Fruit fly (Drosophila melanogaster): ENCODE data around the gene CG5131.
A peak's percentile ranks its signal among the peaks of the same experiment; 100 is the strongest.

The CG5131 gene

DNA sequence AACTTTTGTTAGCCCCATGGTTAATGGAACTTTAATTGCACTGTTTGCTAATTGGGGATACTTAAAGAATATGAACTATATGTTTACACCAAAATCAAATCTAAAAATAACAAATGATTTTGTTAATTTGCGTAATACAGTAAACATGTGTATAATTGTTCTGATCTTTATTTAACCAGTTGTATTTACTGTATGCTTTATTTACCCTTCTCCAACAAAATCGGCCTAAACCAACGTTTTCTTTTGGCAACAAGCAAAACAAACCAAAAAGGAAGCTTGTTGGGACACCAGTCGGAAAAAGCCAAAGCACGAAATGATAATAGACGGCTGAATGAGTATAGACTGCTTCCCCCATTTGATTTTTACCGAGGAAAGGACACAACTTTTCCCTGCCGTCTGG is 13.7 kb upstream of the CG5131 start (continued):
- no peak for TF ChIP-seq Awh (GFP tag; IDR thresholded peaks at IDR 0.05)
- TF ChIP-seq Rx (GFP tag; IDR thresholded peaks at IDR 0.05): no peak
- TF ChIP-seq abd-A (tag; optimal IDR thresholded peaks at IDR 0.05): no peak
- no peak for TF ChIP-seq aop (GFP tag; IDR thresholded peaks at IDR 0.05)
- peak; percentile 28 for TF ChIP-seq MTF-1 (GFP tag; optimal IDR thresholded peaks at IDR 0.05; ENCODE audit: borderline replicate concordance)
- TF ChIP-seq Sox102F (GFP tag; optimal IDR thresholded peaks at IDR 0.05): no peak
- TF ChIP-seq Bteb2 (GFP tag; optimal IDR thresholded peaks at IDR 0.05): peak; percentile 75
- TF ChIP-seq nom (GFP tag; optimal IDR thresholded peaks at IDR 0.05): no peak
- TF ChIP-seq Oaz (GFP tag; IDR thresholded peaks at IDR 0.05): no peak
- TF ChIP-seq amos (GFP tag; IDR thresholded peaks at IDR 0.05; ENCODE audit: partially characterized antibody): no peak
- TF ChIP-seq bbx (GFP tag; IDR thresholded peaks at IDR 0.05; ENCODE audit: partially characterized antibody): no peak
- no peak for TF ChIP-seq chm (GFP tag; IDR thresholded peaks at IDR 0.05)
- TF ChIP-seq h (optimal IDR thresholded peaks at IDR 0.05): no peak
- TF ChIP-seq Adf1 (GFP tag; IDR thresholded peaks at IDR 0.05): peak; percentile 66
- no peak for TF ChIP-seq CG32767 (GFP tag; IDR thresholded peaks at IDR 0.05)
- no peak for TF ChIP-seq Atf-2 (GFP tag; optimal IDR thresholded peaks at IDR 0.05)
- no peak for TF ChIP-seq sna (GFP tag; IDR thresholded peaks at IDR 0.05; ENCODE audit: partially characterized antibody)
- TF ChIP-seq CG6813 (GFP tag; optimal IDR thresholded peaks at IDR 0.05): peak; percentile 85
- peak; percentile 80 for TF ChIP-seq CG6854 (GFP tag; optimal IDR thresholded peaks at IDR 0.05)
- no peak for TF ChIP-seq nerfin-2 (GFP tag; IDR thresholded peaks at IDR 0.05; ENCODE audit: partially characterized antibody)
- no peak for TF ChIP-seq CG8944 (GFP tag; optimal IDR thresholded peaks at IDR 0.05)
- TF ChIP-seq CG16863 (GFP tag; optimal IDR thresholded peaks at IDR 0.05): no peak
- no peak for TF ChIP-seq tx (GFP tag; optimal IDR thresholded peaks at IDR 0.05)
- TF ChIP-seq jigr1 (GFP tag; IDR thresholded peaks at IDR 0.05): no peak
- no peak for TF ChIP-seq crp (GFP tag; optimal IDR thresholded peaks at IDR 0.05)
- peak; percentile 9 for TF ChIP-seq CG12391 (tag; optimal IDR thresholded peaks at IDR 0.05)
- TF ChIP-seq CG31441 (GFP tag; IDR thresholded peaks at IDR 0.05): no peak
- no peak for TF ChIP-seq CG5180 (GFP tag; optimal IDR thresholded peaks at IDR 0.05)
- peak; percentile 71 for TF ChIP-seq CG12299 (tag; optimal IDR thresholded peaks at IDR 0.05)
- TF ChIP-seq ro (GFP tag; IDR thresholded peaks at IDR 0.05): no peak
- no peak for TF ChIP-seq gcm2 (GFP tag; optimal IDR thresholded peaks at IDR 0.05)
- TF ChIP-seq dpn (GFP tag; optimal IDR thresholded peaks at IDR 0.05): peak in 1 of 2 experiments; percentile 80
- TF ChIP-seq tio (GFP tag; optimal IDR thresholded peaks at IDR 0.05): no peak
- no peak for TF ChIP-seq CG10462 (GFP tag; optimal IDR thresholded peaks at IDR 0.05)
- no peak for TF ChIP-seq shn (GFP tag; optimal IDR thresholded peaks at IDR 0.05)
- peak; percentile 83 for TF ChIP-seq CG2120 (GFP tag; optimal IDR thresholded peaks at IDR 0.05)
- no peak for TF ChIP-seq trh (GFP tag; optimal IDR thresholded peaks at IDR 0.05)
- TF ChIP-seq H15 (GFP tag; IDR thresholded peaks at IDR 0.05): no peak
- no peak for TF ChIP-seq CG11723 (GFP tag; optimal IDR thresholded peaks at IDR 0.05)
- no peak for TF ChIP-seq CG13424 (tag; optimal IDR thresholded peaks at IDR 0.05)
- TF ChIP-seq CG9876 (GFP tag; optimal IDR thresholded peaks at IDR 0.05): no peak
- no peak for TF ChIP-seq gcm (GFP tag; optimal IDR thresholded peaks at IDR 0.05)
- peak; percentile 13 for TF ChIP-seq CG2116 (GFP tag; optimal IDR thresholded peaks at IDR 0.05)
- no peak for TF ChIP-seq crol (GFP tag; IDR thresholded peaks at IDR 0.05)
- TF ChIP-seq sens-2 (GFP tag; IDR thresholded peaks at IDR 0.05): no peak
- TF ChIP-seq zen (tag; optimal IDR thresholded peaks at IDR 0.05): no peak
- TF ChIP-seq CG18476 (GFP tag; optimal IDR thresholded peaks at IDR 0.05): peak; percentile 19
- peak; percentile 83 for TF ChIP-seq CG2678 (tag; optimal IDR thresholded peaks at IDR 0.05)
- no peak for TF ChIP-seq zf30C (GFP tag; optimal IDR thresholded peaks at IDR 0.05)
- TF ChIP-seq Pdp1 (GFP tag; optimal IDR thresholded peaks at IDR 0.05): peak in 1 of 2 experiments; percentile 1
- peak; percentile 55 for TF ChIP-seq bcd (GFP tag; optimal IDR thresholded peaks at IDR 0.05)
- no peak for TF ChIP-seq CTCF (GFP tag; optimal IDR thresholded peaks at IDR 0.05)
